Worm (Caenorhabditis elegans) whole organism, L3 larva: Measurements from ENCODE around the gene R13H4.6.

ENCODE experiments used
- ama-1 ChIP-seq: fragments of 150-350 bp; optimal IDR thresholded peaks from 2 replicates; lab custom pipeline; 2018
- fos-1 ChIP-seq: fragments of 150-350 bp; optimal IDR thresholded peaks from 2 replicates; lab custom pipeline; 2014; ENCODE audit warnings: missing biosample characterization, missing genetic modification characterization
- nfya-1 ChIP-seq: sonication (generic microtip); optimal IDR thresholded peaks from 2 replicates; lab custom pipeline; 2017; ENCODE audit warnings: missing genetic modification characterization, mild to moderate bottlenecking, missing compliant biosample characterization, antibody characterized with exemption, moderate library complexity; ENCODE audit not compliant: insufficient read depth
- nhr-28 ChIP-seq: fragments of 150-350 bp; optimal IDR thresholded peaks from 2 replicates; lab custom pipeline; 2014; ENCODE audit warnings: missing biosample characterization, missing genetic modification characterization

- TF ChIP-seq ama-1 (no peak), nfya-1 (tag; lab: Kevin White, UChicago) (peak; percentile 11), nhr-28 (tag; lab: Kevin White, UChicago) (no peak), fos-1 (tag; lab: Kevin White, UChicago) (no peak)
Observed at ce11 chrV:11859082-11859858, 3.6 kb upstream of the R13H4.6 start.
